Fruit fly (Drosophila melanogaster): ENCODE results near the gene CG11760.

Gene CG11760

DNA sequence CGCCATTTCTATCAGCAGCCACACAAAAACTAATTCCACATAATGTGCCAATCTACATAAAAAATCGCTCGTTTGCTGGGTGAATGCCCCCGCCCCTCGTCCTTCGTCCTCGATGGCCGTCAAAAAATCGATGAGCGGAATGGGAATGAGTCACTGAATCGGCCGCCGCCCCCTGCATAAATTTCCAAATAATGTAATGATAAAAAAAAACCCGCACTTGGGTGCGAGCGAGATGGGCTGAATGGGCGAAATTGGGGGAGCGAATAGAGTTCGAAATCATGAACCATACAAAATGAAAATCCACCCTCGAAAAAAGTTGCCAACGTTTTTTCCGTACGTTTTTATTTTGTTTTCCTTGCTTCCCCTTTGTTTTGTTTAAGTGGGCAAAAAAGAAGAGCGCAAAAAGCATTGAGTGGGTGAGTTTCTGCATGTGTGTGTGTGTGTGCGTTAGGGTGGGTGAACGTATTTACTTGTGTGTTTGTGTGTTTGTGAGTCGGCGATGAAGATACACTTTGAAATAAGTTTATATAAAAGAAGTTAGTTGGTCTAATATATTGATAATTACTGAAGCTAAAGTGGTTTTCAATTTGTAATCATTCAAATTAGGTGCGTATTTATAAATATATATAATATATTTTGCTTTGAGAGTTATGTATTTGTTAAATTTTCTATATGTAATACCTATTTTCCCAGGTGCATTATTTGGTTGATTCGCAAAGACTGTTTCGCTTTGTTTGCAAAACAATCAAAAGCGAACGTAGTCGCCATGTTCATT lies 13.5 kb upstream of the CG11760 start (continued):
- TF ChIP-seq Doc3 (GFP tag; IDR thresholded peaks at IDR 0.05; ENCODE audit: partially characterized antibody) (no peak), Hr78 (GFP tag; optimal IDR thresholded peaks at IDR 0.05) (no peak), dm (GFP tag; optimal IDR thresholded peaks at IDR 0.05) (no peak), run (tag; optimal IDR thresholded peaks at IDR 0.05) (no peak), Bteb2 (GFP tag; optimal IDR thresholded peaks at IDR 0.05) (no peak), D (optimal IDR thresholded peaks at IDR 0.05) (no peak), D (GFP tag; optimal IDR thresholded peaks at IDR 0.05) (no peak), ATbp (GFP tag; optimal IDR thresholded peaks at IDR 0.05) (no peak), CG15269 (tag; optimal IDR thresholded peaks at IDR 0.05) (no peak), Nf-YB (GFP tag; optimal IDR thresholded peaks at IDR 0.05) (peak; percentile 91), E2f2 (GFP tag; IDR thresholded peaks at IDR 0.05) (no peak), ase (GFP tag; IDR thresholded peaks at IDR 0.05) (no peak), inv (GFP tag; IDR thresholded peaks at IDR 0.05; ENCODE audit: partially characterized antibody) (no peak), sim (GFP tag; IDR thresholded peaks at IDR 0.05) (no peak), CG30403 (GFP tag; optimal IDR thresholded peaks at IDR 0.05) (no peak), CG8478 (optimal IDR thresholded peaks at IDR 0.05) (no peak), slbo (GFP tag; IDR thresholded peaks at IDR 0.05) (no peak), knrl (GFP tag; IDR thresholded peaks at IDR 0.05; ENCODE audit: partially characterized antibody) (no peak), onecut (GFP tag; IDR thresholded peaks at IDR 0.05) (peak; percentile 97), CG33557 (GFP tag; optimal IDR thresholded peaks at IDR 0.05) (no peak), Hr3 (GFP tag; optimal IDR thresholded peaks at IDR 0.05) (no peak), CG1647 (GFP tag; optimal IDR thresholded peaks at IDR 0.05) (no peak), CG13775 (GFP tag; optimal IDR thresholded peaks at IDR 0.05) (no peak), exex (tag; optimal IDR thresholded peaks at IDR 0.05) (no peak), abd-A (tag; optimal IDR thresholded peaks at IDR 0.05) (peak; percentile 93), D19B (GFP tag; optimal IDR thresholded peaks at IDR 0.05) (no peak), B-H1 (GFP tag; IDR thresholded peaks at IDR 0.05) (no peak), CG9609 (GFP tag; optimal IDR thresholded peaks at IDR 0.05) (no peak), sr (GFP tag; IDR thresholded peaks at IDR 0.05) (peak; percentile 59), CG4707 (GFP tag; optimal IDR thresholded peaks at IDR 0.05) (no peak), twi (tag; optimal IDR thresholded peaks at IDR 0.05) (no peak), Ets97D (GFP tag; optimal IDR thresholded peaks at IDR 0.05) (no peak), CG4328 (GFP tag; optimal IDR thresholded peaks at IDR 0.05) (no peak), CG3726 (GFP tag; IDR thresholded peaks at IDR 0.05) (no peak), toy (GFP tag; IDR thresholded peaks at IDR 0.05) (no peak), eyg (GFP tag; optimal IDR thresholded peaks at IDR 0.05) (no peak), CG5953 (GFP tag; IDR thresholded peaks at IDR 0.05) (no peak), Dp (GFP tag; optimal IDR thresholded peaks at IDR 0.05) (no peak), org-1 (GFP tag; optimal IDR thresholded peaks at IDR 0.05) (no peak), bsh (GFP tag; optimal IDR thresholded peaks at IDR 0.05) (peak in 1 of 2 experiments; percentile 21), az2 (GFP tag; optimal IDR thresholded peaks at IDR 0.05) (no peak), peb (GFP tag; IDR thresholded peaks at IDR 0.05) (no peak), ems (GFP tag; optimal IDR thresholded peaks at IDR 0.05) (no peak), pita (GFP tag; optimal IDR thresholded peaks at IDR 0.05) (no peak), seq (GFP tag; IDR thresholded peaks at IDR 0.05) (peak; percentile 91)
